Fruit fly (Drosophila melanogaster): ENCODE data around the gene Ibf2.

Ibf2 gene

DNA sequence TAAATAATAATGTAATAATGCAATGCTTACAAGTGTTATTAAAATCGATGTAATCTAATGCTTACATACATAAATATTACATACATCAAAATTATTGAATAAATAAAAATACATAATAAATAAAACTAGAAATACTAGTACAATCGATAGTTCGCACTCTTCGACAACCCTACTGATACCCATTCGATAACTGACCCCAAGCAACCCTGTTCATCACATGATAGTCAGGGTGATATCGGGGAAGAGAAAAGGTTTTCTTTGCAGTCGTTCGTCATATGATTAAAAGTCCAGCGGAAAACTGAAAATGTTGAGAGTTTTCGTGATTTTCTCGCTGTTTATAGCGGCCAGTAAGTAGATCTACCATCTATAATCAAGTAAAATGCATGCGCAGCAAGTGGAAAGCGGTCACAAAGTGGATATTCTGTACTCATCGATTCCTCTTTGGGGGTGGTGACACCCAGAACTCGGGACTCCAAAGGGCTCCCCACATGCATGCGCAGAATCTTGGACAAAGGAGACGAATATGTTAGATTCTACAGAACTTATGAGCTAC, 2.2 kb upstream of the Ibf2 start, which contains the start of gene ATP6AP2 (continued):
- TF ChIP-seq CG12071 (GFP tag; optimal IDR thresholded peaks at IDR 0.05) (no peak), grau (tag; optimal IDR thresholded peaks at IDR 0.05) (peak; percentile 68), al (GFP tag; IDR thresholded peaks at IDR 0.05) (peak; percentile 50; the same call in 1 of the 2 replicates), CG31365 (tag; optimal IDR thresholded peaks at IDR 0.05) (no peak), Ptx1 (GFP tag; IDR thresholded peaks at IDR 0.05) (peak; percentile 47; the same call in 1 of the 2 replicates), CG2712 (tag; optimal IDR thresholded peaks at IDR 0.05) (peak; percentile 79), CG3838 (GFP tag; optimal IDR thresholded peaks at IDR 0.05) (no peak), hb (GFP tag; IDR thresholded peaks at IDR 0.05; ENCODE audit: partially characterized antibody) (peak; percentile 72), pzg (GFP tag; optimal IDR thresholded peaks at IDR 0.05) (peak; percentile 82), CG17361 (GFP tag; IDR thresholded peaks at IDR 0.05) (no peak; the same call in 1 of the 3 replicates), CG6689 (GFP tag; IDR thresholded peaks at IDR 0.05) (0 out of 2 replicates have a peak, but pooled peaks have one; percentile 19), CG7987 (GFP tag; optimal IDR thresholded peaks at IDR 0.05) (peak; percentile 76), slbo (GFP tag; IDR thresholded peaks at IDR 0.05) (peak; percentile 74), Sox100B (GFP tag; optimal IDR thresholded peaks at IDR 0.05) (no peak), Doc2 (GFP tag; IDR thresholded peaks at IDR 0.05) (no peak), ttk (GFP tag; IDR thresholded peaks at IDR 0.05) (no peak), CG13296 (GFP tag; optimal IDR thresholded peaks at IDR 0.05) (peak; percentile 48), amos (GFP tag; IDR thresholded peaks at IDR 0.05; ENCODE audit: partially characterized antibody) (peak; percentile 84), Taf1 (GFP tag; IDR thresholded peaks at IDR 0.05) (no peak), unc-4 (GFP tag; IDR thresholded peaks at IDR 0.05; ENCODE audit: partially characterized antibody) (peak; percentile 78), NfI (GFP tag; optimal IDR thresholded peaks at IDR 0.05) (peak; percentile 70), CG11085 (GFP tag; IDR thresholded peaks at IDR 0.05) (no peak), CG31388 (GFP tag; optimal IDR thresholded peaks at IDR 0.05) (no peak), zfh1 (GFP tag; IDR thresholded peaks at IDR 0.05) (no peak), esg (GFP tag; conservative IDR thresholded peaks at IDR 0.05) (no peak), Hsf (GFP tag; optimal IDR thresholded peaks at IDR 0.05) (peak; percentile 42), CG3995 (GFP tag; optimal IDR thresholded peaks at IDR 0.05) (peak; percentile 49), CG16779 (GFP tag; IDR thresholded peaks at IDR 0.05) (no peak), slou (GFP tag; optimal IDR thresholded peaks at IDR 0.05) (peak; percentile 12), CG8281 (tag; optimal IDR thresholded peaks at IDR 0.05) (no peak), odd (GFP tag; optimal IDR thresholded peaks at IDR 0.05) (no peak), CG4820 (GFP tag; optimal IDR thresholded peaks at IDR 0.05) (peak; percentile 27), Fer2 (tag; optimal IDR thresholded peaks at IDR 0.05) (peak; percentile 57), btn (GFP tag; optimal IDR thresholded peaks at IDR 0.05) (no peak), sob (GFP tag; IDR thresholded peaks at IDR 0.05) (peak; percentile 85), br (optimal IDR thresholded peaks at IDR 0.05) (no peak), CG3847 (GFP tag; IDR thresholded peaks at IDR 0.05) (peak; percentile 74), Dad (GFP tag; optimal IDR thresholded peaks at IDR 0.05) (peak; percentile 10), prd (optimal IDR thresholded peaks at IDR 0.05) (no peak), prd (GFP tag; IDR thresholded peaks at IDR 0.05) (0 out of 3 replicates have a peak, but pooled peaks have one; percentile 32), CG1602 (GFP tag; optimal IDR thresholded peaks at IDR 0.05) (peak; percentile 32), CG18599 (GFP tag; optimal IDR thresholded peaks at IDR 0.05) (no peak), Xrp1 (GFP tag; IDR thresholded peaks at IDR 0.05) (no peak), Adf1 (GFP tag; IDR thresholded peaks at IDR 0.05) (peak; percentile 32; the same call in 1 of the 2 replicates), NFAT (GFP tag; IDR thresholded peaks at IDR 0.05) (peak; percentile 70; the same call in 1 of the 2 replicates), CG17359 (tag; optimal IDR thresholded peaks at IDR 0.05) (peak; percentile 65), trh (GFP tag; optimal IDR thresholded peaks at IDR 0.05) (no peak), Chrac-16 (GFP tag; optimal IDR thresholded peaks at IDR 0.05) (peak; percentile 44), Sry-β (GFP tag; optimal IDR thresholded peaks at IDR 0.05) (peak; percentile 8), CG8478 (optimal IDR thresholded peaks at IDR 0.05) (no peak), bowl (GFP tag; IDR thresholded peaks at IDR 0.05) (no peak), CG11093 (GFP tag; IDR thresholded peaks at IDR 0.05) (no peak)

All from whole organism, embryonic.